Fruit fly (Drosophila melanogaster): ENCODE data around the gene Sgs8.

Sgs8 gene

dm6 chr3L:11551949-11552348 lies 42.8 kb upstream of the Sgs8 start (continued):
- no peak for TF ChIP-seq Opbp (GFP tag; IDR thresholded peaks at IDR 0.05; ENCODE audit: partially characterized antibody)
- no peak for TF ChIP-seq fd64A (GFP tag; optimal IDR thresholded peaks at IDR 0.05)
- TF ChIP-seq Nf-YC (tag; optimal IDR thresholded peaks at IDR 0.05) = no peak
- TF ChIP-seq fd3F (GFP tag; optimal IDR thresholded peaks at IDR 0.05) = no peak
- TF ChIP-seq Ssrp (tag; optimal IDR thresholded peaks at IDR 0.05) = peak; percentile 15
- TF ChIP-seq cwo (GFP tag; optimal IDR thresholded peaks at IDR 0.05) = no peak
- TF ChIP-seq trem (tag; optimal IDR thresholded peaks at IDR 0.05) = no peak
- TF ChIP-seq D19B (GFP tag; optimal IDR thresholded peaks at IDR 0.05) = no peak
- TF ChIP-seq B-H1 (GFP tag; IDR thresholded peaks at IDR 0.05) = no peak
- no peak for TF ChIP-seq NC2α (GFP tag; optimal IDR thresholded peaks at IDR 0.05)
- no peak for TF ChIP-seq cad (GFP tag; optimal IDR thresholded peaks at IDR 0.05)
- no peak for TF ChIP-seq CG18011 (GFP tag; optimal IDR thresholded peaks at IDR 0.05)
- TF ChIP-seq CG18619 (GFP tag; optimal IDR thresholded peaks at IDR 0.05) = no peak
- peak; percentile 5 for TF ChIP-seq Dek (tag; optimal IDR thresholded peaks at IDR 0.05)
- TF ChIP-seq CG10267 (tag; optimal IDR thresholded peaks at IDR 0.05) = peak; percentile 36
- no peak for TF ChIP-seq Elba2 (GFP tag; optimal IDR thresholded peaks at IDR 0.05)
- no peak for TF ChIP-seq CG1647 (GFP tag; optimal IDR thresholded peaks at IDR 0.05)
- TF ChIP-seq CG2889 (GFP tag; IDR thresholded peaks at IDR 0.05) = no peak
- TF ChIP-seq CG31388 (GFP tag; optimal IDR thresholded peaks at IDR 0.05) = no peak
- no peak for TF ChIP-seq CG17568 (GFP tag; optimal IDR thresholded peaks at IDR 0.05)
- no peak for TF ChIP-seq insv (GFP tag; optimal IDR thresholded peaks at IDR 0.05)
- TF ChIP-seq Atf-2 (GFP tag; optimal IDR thresholded peaks at IDR 0.05) = no peak
- no peak for TF ChIP-seq CG30431 (GFP tag; optimal IDR thresholded peaks at IDR 0.05)
- no peak for TF ChIP-seq caup (GFP tag; optimal IDR thresholded peaks at IDR 0.05; ENCODE audit: severe bottlenecking)
- TF ChIP-seq ato (GFP tag; IDR thresholded peaks at IDR 0.05; ENCODE audit: partially characterized antibody) = no peak
- no peak for TF ChIP-seq CG2875 (GFP tag; optimal IDR thresholded peaks at IDR 0.05)
- TF ChIP-seq pita (GFP tag; optimal IDR thresholded peaks at IDR 0.05) = no peak
- TF ChIP-seq ro (GFP tag; IDR thresholded peaks at IDR 0.05) = no peak
- no peak for TF ChIP-seq B-H2 (GFP tag; optimal IDR thresholded peaks at IDR 0.05)
- TF ChIP-seq Pdp1 (GFP tag; optimal IDR thresholded peaks at IDR 0.05) = peak; percentile 3 to 26
- no peak for TF ChIP-seq nerfin-2 (GFP tag; IDR thresholded peaks at IDR 0.05; ENCODE audit: partially characterized antibody)
- 0 out of 2 replicates have a peak, but pooled peaks have one; percentile 9 for TF ChIP-seq ttk (GFP tag; IDR thresholded peaks at IDR 0.05)
- TF ChIP-seq CG4424 (GFP tag; optimal IDR thresholded peaks at IDR 0.05) = no peak
- TF ChIP-seq NfI (GFP tag; optimal IDR thresholded peaks at IDR 0.05) = no peak
- no peak for TF ChIP-seq croc (GFP tag; conservative IDR thresholded peaks at IDR 0.05)
- peak; percentile 26; the same call in 1 of the 2 replicates for TF ChIP-seq Ada2b (GFP tag; IDR thresholded peaks at IDR 0.05)
- no peak for TF ChIP-seq CG12071 (GFP tag; optimal IDR thresholded peaks at IDR 0.05)
- TF ChIP-seq dimm (GFP tag; IDR thresholded peaks at IDR 0.05) = no peak
- TF ChIP-seq E2f2 (GFP tag; IDR thresholded peaks at IDR 0.05) = no peak
- no peak for TF ChIP-seq eyg (GFP tag; optimal IDR thresholded peaks at IDR 0.05)
- TF ChIP-seq Sox100B (GFP tag; optimal IDR thresholded peaks at IDR 0.05) = peak; percentile 9
- no peak for TF ChIP-seq Dip2 (GFP tag; IDR thresholded peaks at IDR 0.05)
- TF ChIP-seq Nf-YB (GFP tag; optimal IDR thresholded peaks at IDR 0.05) = no peak
- peak; percentile 23 for TF ChIP-seq Oli (tag; optimal IDR thresholded peaks at IDR 0.05)
- TF ChIP-seq ERR (GFP tag; optimal IDR thresholded peaks at IDR 0.05) = no peak
- TF ChIP-seq fd96Cb (tag; optimal IDR thresholded peaks at IDR 0.05) = peak; percentile 41
- TF ChIP-seq ken (GFP tag; IDR thresholded peaks at IDR 0.05) = no peak
- TF ChIP-seq CG7556 (GFP tag; optimal IDR thresholded peaks at IDR 0.05) = peak; percentile 36
- TF ChIP-seq dmrt11E (tag; optimal IDR thresholded peaks at IDR 0.05) = peak; percentile 75
- TF ChIP-seq kni (GFP tag; optimal IDR thresholded peaks at IDR 0.05) = no peak
- TF ChIP-seq Usf (GFP tag; optimal IDR thresholded peaks at IDR 0.05) = no peak
